Worm (Caenorhabditis elegans): ENCODE results near the gene laf-1.

Gene laf-1

DNA sequence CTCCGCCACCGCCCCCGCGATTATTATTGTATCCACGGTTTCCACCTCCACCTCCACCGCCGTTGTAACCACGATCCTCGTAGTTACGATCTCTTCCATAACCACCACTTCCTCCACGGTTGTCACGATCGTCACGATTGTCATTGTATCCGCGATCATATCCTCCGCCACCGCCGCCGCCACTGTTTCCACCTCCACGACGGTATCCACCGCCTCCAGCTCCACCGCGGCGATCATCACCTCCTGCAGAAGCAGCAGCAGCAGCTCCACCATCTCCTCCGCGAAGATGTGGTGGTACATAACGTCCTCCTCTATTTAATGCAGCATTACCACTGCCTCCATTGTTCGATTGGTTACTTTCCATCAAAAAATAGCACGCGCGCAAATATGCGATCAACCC lies at the start of gene laf-1:
Gene laf-1 (minus strand): TSS at position 399 of the 400 bp plus-strand sequence.
- TF ChIP-seq fkh-10 (GFP tag; optimal IDR thresholded peaks at IDR 0.05), result no peak
- TF ChIP-seq ceh-28 (tag; optimal IDR thresholded peaks at IDR 0.05), result no peak
- TF ChIP-seq elt-3 (tag; optimal IDR thresholded peaks at IDR 0.05), result no peak
- no peak for TF ChIP-seq ztf-4 (tag; optimal IDR thresholded peaks at IDR 0.05)
- no peak for TF ChIP-seq ama-1 (optimal IDR thresholded peaks at IDR 0.05)
- TF ChIP-seq nhr-23 (tag; optimal IDR thresholded peaks at IDR 0.05), result no peak
- TF ChIP-seq aly-2 (tag; optimal IDR thresholded peaks at IDR 0.05), result no peak
- no peak for TF ChIP-seq lin-39 (tag; optimal IDR thresholded peaks at IDR 0.05)
- no peak for TF ChIP-seq nhr-25 (tag; optimal IDR thresholded peaks at IDR 0.05)
- TF ChIP-seq elt-2 (tag; optimal IDR thresholded peaks at IDR 0.05), result no peak
- no peak for TF ChIP-seq ceh-9 (tag; optimal IDR thresholded peaks at IDR 0.05)
- TF ChIP-seq hmg-11 (tag; optimal IDR thresholded peaks at IDR 0.05), result no peak
- no peak for TF ChIP-seq fkh-2 (tag; optimal IDR thresholded peaks at IDR 0.05)
- TF ChIP-seq nfya-1 (tag; optimal IDR thresholded peaks at IDR 0.05; ENCODE audit: insufficient read depth), result no peak
- TF ChIP-seq nhr-67 (tag; optimal IDR thresholded peaks at IDR 0.05), result no peak
- TF ChIP-seq lin-15B (tag; optimal IDR thresholded peaks at IDR 0.05), result no peak
- no peak for TF ChIP-seq mdl-1 (tag; optimal IDR thresholded peaks at IDR 0.05)
- TF ChIP-seq ceh-16 (tag; optimal IDR thresholded peaks at IDR 0.05), result no peak
- no peak for TF ChIP-seq nhr-11 (tag; optimal IDR thresholded peaks at IDR 0.05)

DNA sequence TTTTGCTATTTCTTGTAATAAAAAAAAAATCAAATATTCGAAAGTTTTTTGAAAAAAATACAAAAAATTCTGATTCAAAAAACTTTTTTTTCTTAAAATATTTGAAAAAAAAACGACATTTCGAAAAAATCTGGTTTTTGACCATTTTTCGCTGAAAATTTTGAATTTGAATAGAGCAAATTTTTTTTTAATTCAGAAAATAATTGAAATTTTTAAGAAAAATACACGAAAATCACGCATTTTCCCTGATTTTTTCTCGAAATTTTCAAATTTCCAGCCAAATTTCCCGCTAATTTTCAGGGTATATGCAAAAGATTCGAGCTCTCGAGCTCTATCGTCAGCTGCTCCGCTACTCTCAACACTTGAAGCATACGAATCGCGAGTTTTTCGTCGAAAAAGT lies 47.9 kb upstream of the laf-1 start, which contains the start of gene Y71H2AM.1:
Gene Y71H2AM.1 (plus strand): TSS at position 301 of the 400 bp plus-strand sequence.
- TF ChIP-seq tbx-2 (tag; optimal IDR thresholded peaks at IDR 0.05), result no peak

DNA sequence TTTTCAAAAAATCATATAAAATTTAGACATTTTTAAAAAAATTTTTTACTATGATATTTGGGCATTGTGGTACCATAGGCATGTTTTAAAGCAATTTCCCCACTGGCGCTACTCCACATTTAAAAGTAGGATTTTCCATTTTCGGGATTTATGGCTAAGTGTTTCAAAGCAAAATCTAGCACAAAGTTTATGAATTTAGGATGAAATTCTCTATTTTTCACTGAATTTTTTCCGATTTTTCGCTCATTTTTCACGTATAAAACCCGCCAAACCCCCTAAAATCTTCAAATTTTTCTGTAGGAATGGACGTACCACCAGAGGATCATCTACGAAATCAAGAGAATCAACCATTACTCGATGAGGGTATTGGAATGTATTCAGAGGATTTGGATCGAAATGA lies 40.1 kb upstream of the laf-1 start, which contains the start of gene pipp-4P:
Gene pipp-4P (plus strand): TSS at position 301 of the 400 bp plus-strand sequence.
- TF ChIP-seq nhr-23 (tag; optimal IDR thresholded peaks at IDR 0.05), result no peak
- TF ChIP-seq snpc-4 (tag; optimal IDR thresholded peaks at IDR 0.05), result no peak
- TF ChIP-seq zag-1 (tag; optimal IDR thresholded peaks at IDR 0.05), result no peak
- TF ChIP-seq ceh-9 (tag; optimal IDR thresholded peaks at IDR 0.05), result no peak
- TF ChIP-seq nhr-28 (tag; optimal IDR thresholded peaks at IDR 0.05), result no peak
- no peak for TF ChIP-seq nhr-67 (tag; optimal IDR thresholded peaks at IDR 0.05)
- no peak for TF ChIP-seq R02D3.7 (tag; optimal IDR thresholded peaks at IDR 0.05)

DNA sequence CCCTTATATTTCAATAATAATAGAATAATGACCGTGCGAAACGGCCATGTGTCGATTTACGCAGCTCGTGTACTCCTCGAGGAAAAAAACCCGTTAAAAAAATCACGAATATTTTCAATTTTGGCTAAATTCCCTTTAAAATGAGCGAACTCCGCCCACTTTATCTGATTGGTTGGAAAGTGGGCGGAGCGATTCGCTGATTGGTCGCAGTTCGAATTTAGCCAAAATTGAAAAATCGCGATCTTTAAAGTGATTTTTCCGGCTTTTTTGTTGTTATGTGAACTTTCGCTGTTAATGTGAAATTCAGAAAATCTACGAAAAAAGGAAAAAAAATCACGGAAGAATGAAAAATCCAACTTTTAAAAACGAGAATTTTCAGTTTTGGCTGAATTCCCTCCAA lies 39.0 kb upstream of the laf-1 start:
- no peak for TF ChIP-seq ceh-28 (tag; optimal IDR thresholded peaks at IDR 0.05)
- no peak for TF ChIP-seq nhr-77 (tag; optimal IDR thresholded peaks at IDR 0.05)
- peak; percentile 77 for TF ChIP-seq nfya-1 (tag; optimal IDR thresholded peaks at IDR 0.05; ENCODE audit: insufficient read depth)

DNA sequence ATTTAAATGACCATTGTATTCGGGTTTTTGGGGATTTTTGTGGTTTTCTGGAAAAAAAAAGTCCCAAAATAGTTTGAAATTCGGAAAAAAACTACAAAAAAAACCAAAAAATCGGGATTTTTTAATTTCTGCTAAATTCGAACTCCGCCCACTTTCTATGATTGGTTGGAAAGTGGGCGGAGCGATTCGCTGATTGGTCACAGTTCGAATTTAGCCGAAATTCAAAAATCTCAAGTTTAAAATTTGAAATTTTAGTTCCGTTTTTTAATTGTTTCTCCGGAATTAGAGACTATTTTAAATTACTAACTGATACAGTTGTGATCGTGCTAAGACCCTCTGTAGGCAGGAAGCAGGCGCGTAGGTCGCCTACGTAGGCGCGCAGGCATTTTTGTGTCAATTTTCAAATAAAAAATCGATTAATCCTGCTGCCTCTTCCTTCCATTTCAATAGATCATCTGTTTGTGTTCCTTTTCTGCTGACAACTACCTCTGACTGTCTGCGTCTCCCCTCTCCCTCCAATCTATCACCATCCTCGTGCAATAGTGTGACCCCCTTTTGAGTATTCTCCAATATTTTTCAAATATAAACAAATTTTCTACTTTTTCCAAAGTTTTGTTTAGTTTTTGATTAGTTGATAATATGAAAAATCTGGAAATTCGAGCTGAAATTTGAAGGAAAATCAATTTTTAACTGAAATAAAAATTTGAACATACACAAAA lies 37.5 kb upstream of the laf-1 start:
- TF ChIP-seq daf-12 (tag; optimal IDR thresholded peaks at IDR 0.05) (no peak), nhr-23 (tag; optimal IDR thresholded peaks at IDR 0.05) (peak; percentile 0), pha-4 (tag; optimal IDR thresholded peaks at IDR 0.05) (peak; percentile 48), nfya-1 (tag; optimal IDR thresholded peaks at IDR 0.05; ENCODE audit: insufficient read depth) (peak; percentile 93), skn-1 (tag; optimal IDR thresholded peaks at IDR 0.05) (no peak), lin-39 (tag; optimal IDR thresholded peaks at IDR 0.05) (no peak), ceh-28 (tag; optimal IDR thresholded peaks at IDR 0.05) (no peak), eor-1 (tag; optimal IDR thresholded peaks at IDR 0.05) (no peak)

DNA sequence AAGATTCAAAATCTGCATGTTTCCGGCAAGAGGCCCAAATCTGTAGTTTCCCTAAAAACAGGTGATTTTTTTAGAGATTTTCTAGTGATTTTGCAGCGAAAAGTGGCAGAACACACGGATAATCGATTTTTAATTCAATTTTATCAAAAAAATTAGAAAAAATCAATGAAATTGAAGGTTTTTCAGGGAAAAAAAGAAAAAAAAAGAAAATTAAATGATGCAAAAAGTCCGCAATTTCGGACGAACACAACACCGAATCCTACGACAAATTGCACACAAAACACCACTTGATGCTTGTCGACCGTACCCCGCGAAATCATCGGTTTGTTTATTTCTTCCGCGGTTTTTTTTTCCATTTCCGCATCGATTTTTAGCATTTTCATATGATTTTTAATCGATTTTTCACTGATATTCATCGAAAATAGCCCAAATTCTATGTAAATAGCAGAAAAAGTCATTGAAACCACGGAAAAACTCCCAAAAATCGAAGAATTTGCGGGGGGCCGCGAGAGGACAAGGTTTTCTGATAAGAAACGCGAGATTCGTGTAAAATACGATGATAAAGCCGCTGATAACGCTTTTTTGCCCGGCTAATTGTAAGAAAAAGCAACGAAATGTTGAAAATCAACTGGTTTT lies 36.2 kb upstream of the laf-1 start, which contains the start of gene tufm-1:
Gene tufm-1 (minus strand): TSS at position 51 of the 636 bp plus-strand sequence.
- no peak for TF ChIP-seq tbx-2 (tag; optimal IDR thresholded peaks at IDR 0.05)
- TF ChIP-seq fos-1 (tag; optimal IDR thresholded peaks at IDR 0.05), result no peak
- peak; percentile 76 for TF ChIP-seq lin-15B (tag; optimal IDR thresholded peaks at IDR 0.05)
- TF ChIP-seq mml-1 (tag; optimal IDR thresholded peaks at IDR 0.05), result no peak
- no peak for TF ChIP-seq egl-27 (tag; optimal IDR thresholded peaks at IDR 0.05)
- TF ChIP-seq ztf-11 (tag; optimal IDR thresholded peaks at IDR 0.05), result no peak
- TF ChIP-seq nhr-28 (tag; optimal IDR thresholded peaks at IDR 0.05), result no peak
- TF ChIP-seq ceh-82 (tag; optimal IDR thresholded peaks at IDR 0.05), result no peak
- no peak for TF ChIP-seq elt-3 (tag; optimal IDR thresholded peaks at IDR 0.05)
- no peak for TF ChIP-seq ZK546.5 (tag; optimal IDR thresholded peaks at IDR 0.05)
- no peak for TF ChIP-seq ceh-16 (tag; optimal IDR thresholded peaks at IDR 0.05)
- TF ChIP-seq lsy-12 (tag; optimal IDR thresholded peaks at IDR 0.05), result no peak
- TF ChIP-seq R02D3.7 (tag; optimal IDR thresholded peaks at IDR 0.05), result no peak
- TF ChIP-seq sea-2 (GFP tag; optimal IDR thresholded peaks at IDR 0.05), result no peak
- TF ChIP-seq fkh-10 (GFP tag; optimal IDR thresholded peaks at IDR 0.05), result no peak
- TF ChIP-seq hmg-11 (tag; optimal IDR thresholded peaks at IDR 0.05), result peak; percentile 61
- TF ChIP-seq skn-1 (tag; optimal IDR thresholded peaks at IDR 0.05), result peak; percentile 23
- TF ChIP-seq unc-62 (GFP tag; optimal IDR thresholded peaks at IDR 0.05), result no peak
- peak; percentile 74 for TF ChIP-seq pha-4 (tag; optimal IDR thresholded peaks at IDR 0.05)
- TF ChIP-seq lin-39 (tag; optimal IDR thresholded peaks at IDR 0.05), result peak; percentile 18
- TF ChIP-seq nhr-23 (tag; optimal IDR thresholded peaks at IDR 0.05), result no peak
- TF ChIP-seq egl-5 (tag; optimal IDR thresholded peaks at IDR 0.05), result peak; percentile 37
- no peak for TF ChIP-seq snpc-4 (tag; optimal IDR thresholded peaks at IDR 0.05)
- TF ChIP-seq ama-1 (optimal IDR thresholded peaks at IDR 0.05), result no peak
- no peak for TF ChIP-seq mdl-1 (tag; optimal IDR thresholded peaks at IDR 0.05)
- no peak for TF ChIP-seq nhr-67 (tag; optimal IDR thresholded peaks at IDR 0.05)
- TF ChIP-seq ceh-28 (tag; optimal IDR thresholded peaks at IDR 0.05), result peak; percentile 36
